Worm (Caenorhabditis elegans) whole organism, mixed stage, embryonic: ENCODE data around the gene T22C8.4.

Source experiments
- ceh-83 ChIP-seq: fragments of 200-800 bp; sonication (Bioruptor generic); optimal IDR thresholded peaks from 2 replicates; lab custom pipeline; 2018; ENCODE audit warnings: mild to moderate bottlenecking, missing genetic modification characterization, missing compliant biosample characterization
- elt-3 ChIP-seq: fragments of 150-350 bp; optimal IDR thresholded peaks from 2 replicates; lab custom pipeline; 2014; ENCODE audit warnings: missing biosample characterization, missing genetic modification characterization
- hlh-1 ChIP-seq: fragments of 150-350 bp; optimal IDR thresholded peaks from 2 replicates; lab custom pipeline; 2014; ENCODE audit warnings: missing biosample characterization, missing genetic modification reagents, missing genetic modification characterization
- lin-13 ChIP-seq: fragments of 150-350 bp; optimal IDR thresholded peaks from 2 replicates; lab custom pipeline; 2014; ENCODE audit warnings: missing biosample characterization, missing genetic modification characterization
- pha-4 ChIP-seq: fragments of 150-350 bp; optimal IDR thresholded peaks from 2 replicates; lab custom pipeline; 2018; ENCODE audit warnings: missing biosample characterization, missing genetic modification reagents, missing genetic modification characterization
- snpc-4 ChIP-seq: fragments of 150-350 bp; optimal IDR thresholded peaks from 2 replicates; lab custom pipeline; 2014; ENCODE audit warnings: missing biosample characterization, missing genetic modification characterization
- unc-39 ChIP-seq: fragments of 150-350 bp; optimal IDR thresholded peaks from 2 replicates; lab custom pipeline; 2014; ENCODE audit warnings: missing biosample characterization, missing genetic modification characterization

ce11 chrII:8575184-8575583 lies 48.1 kb downstream of the T22C8.4 start, which contains the start of gene puf-5:
- TF ChIP-seq unc-39 (tag; lab: Kevin White, UChicago) (no peak), snpc-4 (tag; lab: Kevin White, UChicago) (no peak), lin-13 (tag; lab: Kevin White, UChicago) (no peak), hlh-1 (no peak), pha-4 (no peak), ceh-83 (GFP tag; lab: Kevin White, UChicago) (no peak), elt-3 (tag; lab: Kevin White, UChicago) (no peak)
